Worm (Caenorhabditis elegans) whole organism, L4/young adult: ENCODE results near the gene tsp-11.

Experiments used
- W03F9.2 ChIP-seq: fragments of 150-350 bp; optimal IDR thresholded peaks from 2 replicates; lab custom pipeline; 2014; ENCODE audit warnings: missing biosample characterization, missing genetic modification characterization
- dao-5 ChIP-seq: sonication (generic microtip); optimal IDR thresholded peaks from 2 replicates; lab custom pipeline; 2016; ENCODE audit warnings: missing genotype, missing genetic modification characterization, moderate library complexity, missing compliant biosample characterization
- him-1 ChIP-seq: sonication (generic microtip); optimal IDR thresholded peaks from 2 replicates; lab custom pipeline; 2016; ENCODE audit warnings: missing genotype, missing genetic modification reagents, missing genetic modification characterization, missing compliant biosample characterization

ce11 chrX:9172733-9173132, 9.8 kb downstream of the tsp-11 start:
- TF ChIP-seq W03F9.2 (tag; lab: Kevin White, UChicago) (no peak), him-1 (tag; lab: Kevin White, UChicago) (no peak), dao-5 (tag; lab: Kevin White, UChicago) (no peak)
